Fruit fly (Drosophila melanogaster) whole organism, wandering third instar larva: Measurements from ENCODE around the gene dmrt11E.

ENCODE experiments used
- Abd-B ChIP-seq: fragments of >200 bp; optimal IDR thresholded peaks from 2 replicates; lab custom pipeline; 2017; ENCODE audit warnings: missing biosample characterization, missing genetic modification characterization
- GATAd ChIP-seq: sonication (Bioruptor generic); optimal IDR thresholded peaks from 2 replicates; lab custom pipeline; 2016; ENCODE audit warnings: missing biosample characterization, missing genetic modification characterization
- Hnf4 ChIP-seq: fragments of 200-800 bp; sonication (Bioruptor generic); optimal IDR thresholded peaks from 2 replicates; lab custom pipeline; 2016; ENCODE audit warnings: missing biosample characterization, mild to moderate bottlenecking, missing genetic modification characterization
- Hr83 ChIP-seq: fragments of 200-300 bp; sonication (Bioruptor generic); optimal IDR thresholded peaks from 2 replicates; lab custom pipeline; 2016; ENCODE audit warnings: missing biosample characterization, mild to moderate bottlenecking, missing genetic modification characterization, moderate library complexity; ENCODE audit not compliant: poor library complexity, severe bottlenecking
- Jra ChIP-seq: sonication (Bioruptor generic); optimal IDR thresholded peaks from 2 replicates; lab custom pipeline; 2016; ENCODE audit warnings: missing biosample characterization, missing genetic modification characterization
- Mio ChIP-seq: sonication (Bioruptor generic); optimal IDR thresholded peaks from 2 replicates; lab custom pipeline; 2016; ENCODE audit warnings: missing biosample characterization, missing genetic modification characterization
- OdsH ChIP-seq: fragments of 200-800 bp; sonication (Bioruptor generic); optimal IDR thresholded peaks from 2 replicates; lab custom pipeline; 2016; ENCODE audit warnings: missing biosample characterization, mild to moderate bottlenecking, missing genetic modification characterization
- Vsx2 ChIP-seq: fragments of 200-300, 225-300 bp; sonication (Bioruptor generic); optimal IDR thresholded peaks from 2 replicates; lab custom pipeline; 2018; ENCODE audit warnings: missing biosample characterization, missing genetic modification characterization; ENCODE audit not compliant: partially characterized antibody
- dl ChIP-seq, 2 experiments: fragments of 175-275, 200-275 bp in 1 of 2; fragments of 200-275 bp in 1 of 2; sonication (Bioruptor generic); optimal IDR thresholded peaks; lab custom pipeline; 2018; ENCODE audit warnings: mild to moderate bottlenecking in 2 of 2, missing biosample characterization in 2 of 2, missing genetic modification characterization in 2 of 2, moderate library complexity in 2 of 2; ENCODE audit not compliant: partially characterized antibody in 2 of 2, insufficient read depth in 1 of 2
- dsf ChIP-seq: sonication (Bioruptor generic); optimal IDR thresholded peaks from 2 replicates; lab custom pipeline; 2016; ENCODE audit warnings: missing biosample characterization, missing genetic modification characterization, borderline replicate concordance
- h ChIP-seq: fragments of 200-800 bp; sonication (Bioruptor generic); optimal IDR thresholded peaks from 3 replicates; lab custom pipeline; 2016; ENCODE audit warnings: missing biosample characterization, mild to moderate bottlenecking, missing genetic modification characterization
- jim ChIP-seq: fragments of 175-275, 200-325 bp; sonication (Bioruptor generic); optimal IDR thresholded peaks from 2 replicates; lab custom pipeline; 2016; ENCODE audit warnings: missing biosample characterization, mild to moderate bottlenecking, missing genetic modification characterization
- psq ChIP-seq: fragments of 200-800 bp; sonication (Bioruptor generic); optimal IDR thresholded peaks from 3 replicates; lab custom pipeline; 2017; ENCODE audit warnings: missing biosample characterization, mild to moderate bottlenecking, missing genetic modification characterization, moderate library complexity
- usp ChIP-seq: fragments of >200 bp; optimal IDR thresholded peaks from 2 replicates; lab custom pipeline; 2017; ENCODE audit warnings: missing biosample characterization, missing genetic modification characterization

dm6 chrX:13406293-13406692 is 38.3 kb downstream of the dmrt11E start:
- TF ChIP-seq usp (GFP tag; lab: Kevin White, UChicago) (no peak), dl (GFP tag; optimal IDR thresholded peaks at IDR 0.05; lab: Kevin White, UChicago; ENCODE audit: insufficient read depth in 1 of 2, partially characterized antibody in 2 of 2) (no peak), GATAd (GFP tag; lab: Kevin White, UChicago) (no peak), h (GFP tag; lab: Kevin White, UChicago) (no peak), OdsH (GFP tag; lab: Kevin White, UChicago) (no peak), Vsx2 (no peak), psq (GFP tag; lab: Kevin White, UChicago) (no peak), Jra (GFP tag; lab: Kevin White, UChicago) (no peak), Hr83 (GFP tag; lab: Kevin White, UChicago) (no peak), Hnf4 (no peak), jim (GFP tag; lab: Kevin White, UChicago) (no peak), Abd-B (GFP tag; lab: Kevin White, UChicago) (no peak), Mio (GFP tag; lab: Kevin White, UChicago) (no peak), dsf (GFP tag; lab: Kevin White, UChicago) (no peak)
